Worm (Caenorhabditis elegans): ENCODE measurements around the gene F02E11.3.

F02E11.3 gene

ce11 chrII:3277686-3278085 lies 2.9 kb upstream of the F02E11.3 start, which contains the start of gene F02E11.4:
TSS of gene F02E11.4 (minus strand) at chrII:3277786.
- TF ChIP-seq nhr-11 (tag; optimal IDR thresholded peaks at IDR 0.05) (no peak), nhr-20 (tag; optimal IDR thresholded peaks at IDR 0.05) (no peak), nhr-28 (tag; optimal IDR thresholded peaks at IDR 0.05) (no peak), unc-30 (tag; optimal IDR thresholded peaks at IDR 0.05) (no peak), elt-2 (tag; optimal IDR thresholded peaks at IDR 0.05) (no peak), ama-1 (optimal IDR thresholded peaks at IDR 0.05) (no peak), lin-14 (GFP tag; optimal IDR thresholded peaks at IDR 0.05) (no peak), lin-13 (GFP tag; optimal IDR thresholded peaks at IDR 0.05) (no peak), ceh-90 (tag; optimal IDR thresholded peaks at IDR 0.05) (no peak)

- TF ChIP-seq lin-13 (GFP tag; optimal IDR thresholded peaks at IDR 0.05) (no peak), dsc-1 (tag; optimal IDR thresholded peaks at IDR 0.05) (peak; percentile 59), mep-1 (tag; optimal IDR thresholded peaks at IDR 0.05) (peak; percentile 9), fkh-8 (tag; optimal IDR thresholded peaks at IDR 0.05) (peak; percentile 4), unc-30 (tag; optimal IDR thresholded peaks at IDR 0.05) (peak; percentile 26), nhr-71 (tag; optimal IDR thresholded peaks at IDR 0.05) (peak; percentile 27), zag-1 (tag; optimal IDR thresholded peaks at IDR 0.05) (no peak)
Measured at ce11 chrII:3270598-3270997, 4.2 kb downstream of the F02E11.3 start.

- TF ChIP-seq grh-1 (GFP tag; IDR thresholded peaks at IDR 0.05) (no peak), efl-1 (optimal IDR thresholded peaks at IDR 0.05) (peak in 1 of 2 experiments; percentile 1), efl-1 (GFP tag; optimal IDR thresholded peaks at IDR 0.05 in 1 of 2) (no peak), lsy-2 (tag; optimal IDR thresholded peaks at IDR 0.05) (peak in 1 of 2 experiments; percentile 10), nhr-19 (GFP tag; conservative IDR thresholded peaks at IDR 0.05) (0 out of 2 replicates have a peak, but pooled peaks have one; percentile 8), nhr-20 (tag; optimal IDR thresholded peaks at IDR 0.05) (no peak), nhr-28 (tag; optimal IDR thresholded peaks at IDR 0.05) (no peak), snu-23 (GFP tag; optimal IDR thresholded peaks at IDR 0.05) (peak; percentile 3), ztf-4 (tag; optimal IDR thresholded peaks at IDR 0.05) (no peak)
Measured at ce11 chrII:3267815-3268214, 7.0 kb downstream of the F02E11.3 start.

ce11 chrII:3267365-3267764 lies 7.5 kb downstream of the F02E11.3 start, which contains the start of gene F02E11.7:
TSS of gene F02E11.7 (plus strand) at chrII:3267665.
- TF ChIP-seq fkh-8 (tag; optimal IDR thresholded peaks at IDR 0.05) (peak; percentile 11), unc-130 (tag; optimal IDR thresholded peaks at IDR 0.05) (no peak), efl-1 (optimal IDR thresholded peaks at IDR 0.05) (no peak), efl-1 (GFP tag; optimal IDR thresholded peaks at IDR 0.05 in 1 of 2) (no peak), hlh-17 (GFP tag; optimal IDR thresholded peaks at IDR 0.05; ENCODE audit: borderline replicate concordance) (no peak)

ce11 chrII:3264704-3265103 lies 10.1 kb downstream of the F02E11.3 start:
- no peak for TF ChIP-seq pqm-1 (tag; optimal IDR thresholded peaks at IDR 0.05)
- no peak for TF ChIP-seq elt-2 (tag; optimal IDR thresholded peaks at IDR 0.05)

ce11 chrII:3262504-3262903 lies 12.3 kb downstream of the F02E11.3 start, which contains the start of gene F02E11.2:
TSS of gene F02E11.2 (plus strand) at chrII:3262804.
- TF ChIP-seq nhr-12 (tag; optimal IDR thresholded peaks at IDR 0.05) (no peak), nhr-237 (tag; optimal IDR thresholded peaks at IDR 0.05) (no peak), snpc-4 (tag; optimal IDR thresholded peaks at IDR 0.05) (no peak), rnt-1 (tag; optimal IDR thresholded peaks at IDR 0.05) (no peak), fkh-10 (GFP tag; optimal IDR thresholded peaks at IDR 0.05) (no peak), jun-1 (tag; optimal IDR thresholded peaks at IDR 0.05) (no peak), ama-1 (optimal IDR thresholded peaks at IDR 0.05) (no peak), aha-1 (tag; optimal IDR thresholded peaks at IDR 0.05) (no peak), unc-30 (tag; optimal IDR thresholded peaks at IDR 0.05) (no peak), dpl-1 (GFP tag; optimal IDR thresholded peaks at IDR 0.05) (no peak), efl-1 (optimal IDR thresholded peaks at IDR 0.05) (no peak), efl-1 (GFP tag; optimal IDR thresholded peaks at IDR 0.05 in 1 of 2) (no peak), unc-130 (tag; optimal IDR thresholded peaks at IDR 0.05) (no peak), nhr-11 (tag; optimal IDR thresholded peaks at IDR 0.05) (no peak), lin-14 (GFP tag; optimal IDR thresholded peaks at IDR 0.05) (no peak), C16A3.4 (tag; optimal IDR thresholded peaks at IDR 0.05) (no peak)
